Fruit fly (Drosophila melanogaster) whole organism, embryonic: Measurements from ENCODE around the gene CG43897.
A peak's percentile ranks its signal among the peaks of the same experiment; 100 is the strongest.

Source experiments
- B-H2 ChIP-seq: fragments of 200-800 bp; sonication (Bioruptor generic); optimal IDR thresholded peaks from 2 replicates; lab custom pipeline; 2018; ENCODE audit warnings: missing biosample characterization, mild to moderate bottlenecking, missing genetic modification characterization
- CG10321 ChIP-seq: fragments of 200-800 bp; sonication (Bioruptor generic); IDR thresholded peaks from 2 replicates; pipeline ENCODE4 v1.3.6; 2022; ENCODE audit warnings: missing biosample characterization, missing genetic modification characterization
- CG10979 ChIP-seq: fragments of 200-800 bp; sonication (Bioruptor generic); optimal IDR thresholded peaks from 2 replicates; lab custom pipeline; 2018; ENCODE audit warnings: missing biosample characterization, mild to moderate bottlenecking, missing genetic modification characterization, moderate library complexity
- CG11247 ChIP-seq: fragments of 200-800 bp; sonication (Bioruptor generic); IDR thresholded peaks from 2 replicates; pipeline ENCODE4 v1.3.6; 2022; ENCODE audit warnings: missing biosample characterization, missing genetic modification characterization
- CG11456 ChIP-seq: fragments of 200-800 bp; sonication (Bioruptor generic); IDR thresholded peaks from 3 replicates; pipeline ENCODE4 v1.3.6; 2022; ENCODE audit warnings: missing biosample characterization, missing genetic modification characterization
- CG11723 ChIP-seq: fragments of 200-800 bp; sonication (Bioruptor generic); optimal IDR thresholded peaks from 2 replicates; lab custom pipeline; 2017; ENCODE audit warnings: missing biosample characterization, mild to moderate bottlenecking, missing genetic modification characterization
- CG12769 ChIP-seq: fragments of 200-800 bp; sonication (Bioruptor generic); optimal IDR thresholded peaks from 2 replicates; lab custom pipeline; 2019; ENCODE audit warnings: missing biosample characterization, mild to moderate bottlenecking, missing genetic modification characterization, moderate library complexity
- CG14050 ChIP-seq: fragments of 200-800 bp; sonication (Bioruptor generic); IDR thresholded peaks from 3 replicates; pipeline ENCODE4 v1.3.6; 2022; ENCODE audit warnings: missing biosample characterization, missing genetic modification characterization
- CG15269 ChIP-seq: fragments of 200-800 bp; sonication (Bioruptor generic); optimal IDR thresholded peaks from 2 replicates; lab custom pipeline; 2018; ENCODE audit warnings: missing biosample characterization, mild to moderate bottlenecking, missing genetic modification characterization, moderate library complexity
- CG17568 ChIP-seq: fragments of 200-800 bp; sonication (Bioruptor generic); optimal IDR thresholded peaks from 2 replicates; lab custom pipeline; 2018; ENCODE audit warnings: missing biosample characterization, mild to moderate bottlenecking, missing genetic modification characterization, moderate library complexity
- CG18011 ChIP-seq: fragments of 200-800 bp; sonication (Bioruptor generic); optimal IDR thresholded peaks from 2 replicates; lab custom pipeline; 2017; ENCODE audit warnings: missing biosample characterization, missing genetic modification characterization, mild to moderate bottlenecking, moderate library complexity, missing genotype
- CG2712 ChIP-seq: fragments of 200-800 bp; optimal IDR thresholded peaks from 3 replicates; lab custom pipeline; 2019; ENCODE audit warnings: missing biosample characterization, mild to moderate bottlenecking, missing genetic modification characterization, moderate library complexity
- CG2889 ChIP-seq: fragments of 200-800 bp; sonication (Bioruptor generic); IDR thresholded peaks from 3 replicates; pipeline ENCODE4 v1.3.6; 2022; ENCODE audit warnings: missing biosample characterization, missing genetic modification characterization
- CG30403 ChIP-seq: fragments of 200-800 bp; sonication (Bioruptor generic); optimal IDR thresholded peaks from 3 replicates; lab custom pipeline; 2016; ENCODE audit warnings: missing biosample characterization, missing genetic modification characterization
- CG6791 ChIP-seq: fragments of 200-800 bp; sonication (Bioruptor generic); IDR thresholded peaks from 3 replicates; pipeline ENCODE4 v1.3.6; 2022; ENCODE audit warnings: missing biosample characterization, missing genetic modification characterization; ENCODE audit not compliant: partially characterized antibody
- CG8388 ChIP-seq: fragments of 200-800 bp; sonication (Bioruptor generic); optimal IDR thresholded peaks from 2 replicates; lab custom pipeline; 2019; ENCODE audit warnings: missing biosample characterization, mild to moderate bottlenecking, missing genetic modification characterization, moderate library complexity
- CG8765 ChIP-seq: fragments of 200-800 bp; sonication (Bioruptor generic); IDR thresholded peaks from 2 replicates; pipeline ENCODE4 v1.3.6; 2022; ENCODE audit warnings: missing biosample characterization, missing genetic modification characterization
- CG9215 ChIP-seq: fragments of 200-800 bp; sonication (Bioruptor generic); IDR thresholded peaks from 2 replicates; pipeline ENCODE4 v1.3.6; 2022; ENCODE audit warnings: missing biosample characterization, missing genetic modification characterization
- CTCF ChIP-seq: fragments of 200-800 bp; sonication (Bioruptor generic); optimal IDR thresholded peaks from 2 replicates; lab custom pipeline; 2017; ENCODE audit warnings: missing biosample characterization, mild to moderate bottlenecking, missing genetic modification characterization, moderate library complexity
- Chrac-16 ChIP-seq: fragments of 200-800 bp; sonication (Bioruptor generic); optimal IDR thresholded peaks from 3 replicates; lab custom pipeline; 2016; ENCODE audit warnings: missing biosample characterization, missing genetic modification characterization
- Drgx ChIP-seq: fragments of 200-800 bp; sonication (Bioruptor generic); IDR thresholded peaks from 2 replicates; pipeline ENCODE4 v1.3.6; 2022; ENCODE audit warnings: missing biosample characterization, missing genetic modification characterization
- E2f1 ChIP-seq: fragments of 200-800 bp; sonication (Bioruptor generic); IDR thresholded peaks from 2 replicates; pipeline ENCODE4 v1.3.6; 2022; ENCODE audit warnings: missing biosample characterization, missing genetic modification characterization
- HmgD ChIP-seq: fragments of 200-800 bp; sonication (Bioruptor generic); optimal IDR thresholded peaks from 3 replicates; lab custom pipeline; 2016; ENCODE audit warnings: missing biosample characterization, missing genetic modification characterization
- HmgZ ChIP-seq: fragments of 200-800 bp; sonication (Bioruptor generic); optimal IDR thresholded peaks from 2 replicates; lab custom pipeline; 2018; ENCODE audit warnings: missing biosample characterization, mild to moderate bottlenecking, missing genetic modification characterization
- Hsf ChIP-seq: fragments of 200-800 bp; sonication (Bioruptor generic); optimal IDR thresholded peaks from 3 replicates; lab custom pipeline; 2016; ENCODE audit warnings: missing biosample characterization, missing genetic modification characterization
- Mad ChIP-seq: fragments of 200-800 bp; sonication (Bioruptor generic); optimal IDR thresholded peaks from 2 replicates; lab custom pipeline; 2016; ENCODE audit warnings: missing biosample characterization, missing genetic modification characterization
- Nf-YA ChIP-seq: fragments of 200-800 bp; sonication (Bioruptor generic); IDR thresholded peaks from 2 replicates; pipeline ENCODE4 v1.3.6; 2022; ENCODE audit warnings: missing biosample characterization, missing genetic modification characterization
- Opbp ChIP-seq: fragments of 200-800 bp; sonication (Bioruptor generic); IDR thresholded peaks from 3 replicates; pipeline ENCODE4 v1.3.6; 2022; ENCODE audit warnings: missing biosample characterization, missing genetic modification characterization; ENCODE audit not compliant: partially characterized antibody
- Rx ChIP-seq: fragments of 200-800 bp; sonication (Bioruptor generic); IDR thresholded peaks from 2 replicates; pipeline ENCODE4 v1.3.6; 2022; ENCODE audit warnings: missing biosample characterization, missing genetic modification characterization
- Scr ChIP-seq: fragments of 200-800 bp; sonication (Bioruptor generic); IDR thresholded peaks from 2 replicates; pipeline ENCODE4 v1.3.6; 2022; ENCODE audit warnings: missing biosample characterization, missing genetic modification characterization; ENCODE audit not compliant: partially characterized antibody
- Ssrp ChIP-seq: fragments of 200-800 bp; sonication (Bioruptor generic); optimal IDR thresholded peaks from 2 replicates; lab custom pipeline; 2018; ENCODE audit warnings: missing biosample characterization, mild to moderate bottlenecking, missing genetic modification characterization, moderate library complexity
- al ChIP-seq: fragments of 200-800 bp; sonication (Bioruptor generic); IDR thresholded peaks from 2 replicates; pipeline ENCODE4 v1.3.6; 2022; ENCODE audit warnings: missing biosample characterization, missing genetic modification characterization
- bowl ChIP-seq: fragments of 200-800 bp; sonication (Bioruptor generic); IDR thresholded peaks from 2 replicates; pipeline ENCODE4 v1.3.6; 2022; ENCODE audit warnings: missing biosample characterization, missing genetic modification characterization
- cad ChIP-seq: fragments of >200 bp; optimal IDR thresholded peaks from 2 replicates; lab custom pipeline; 2017; ENCODE audit warnings: missing biosample characterization, missing genetic modification characterization
- chinmo ChIP-seq: fragments of 200-800 bp; sonication (Bioruptor generic); IDR thresholded peaks from 4 replicates; pipeline ENCODE4 v1.3.6; 2022; ENCODE audit warnings: missing biosample characterization, missing genetic modification characterization; ENCODE audit not compliant: partially characterized antibody
- dmrt11E ChIP-seq: fragments of 200-800 bp; sonication (Bioruptor generic); optimal IDR thresholded peaks from 3 replicates; lab custom pipeline; 2018; ENCODE audit warnings: missing biosample characterization, mild to moderate bottlenecking, missing genetic modification characterization, moderate library complexity
- grn ChIP-seq: fragments of 200-800 bp; sonication (Bioruptor generic); optimal IDR thresholded peaks from 3 replicates; lab custom pipeline; 2017; ENCODE audit warnings: missing biosample characterization, missing genetic modification characterization
- hb ChIP-seq: fragments of 200-800 bp; sonication (Bioruptor generic); IDR thresholded peaks from 3 replicates; pipeline ENCODE4 v1.3.6; 2022; ENCODE audit warnings: missing biosample characterization, missing genetic modification characterization; ENCODE audit not compliant: partially characterized antibody
- her ChIP-seq: fragments of 200-800 bp; sonication (Bioruptor generic); optimal IDR thresholded peaks from 2 replicates; lab custom pipeline; 2016; ENCODE audit warnings: missing biosample characterization, missing genetic modification characterization
- jumu ChIP-seq: fragments of 200-800 bp; sonication (Bioruptor generic); optimal IDR thresholded peaks from 3 replicates; lab custom pipeline; 2016; ENCODE audit warnings: missing biosample characterization, missing genetic modification characterization
- lola ChIP-seq, 3 experiments: fragments of >200 bp in 2 of 3; fragments of 200-800 bp in 1 of 3; sonication (Bioruptor generic) in 1 of 3; optimal IDR thresholded peaks; 2 replicates each; lab custom pipeline; 2017 to 2019; ENCODE audit warnings: missing biosample characterization in 3 of 3, missing genetic modification characterization in 3 of 3, mild to moderate bottlenecking in 1 of 3, moderate library complexity in 1 of 3
- org-1 ChIP-seq: fragments of 200-800 bp; sonication (Bioruptor generic); optimal IDR thresholded peaks from 2 replicates; lab custom pipeline; 2017; ENCODE audit warnings: missing biosample characterization, missing genetic modification characterization
- pho ChIP-seq: fragments of 200-800 bp; sonication (Bioruptor generic); optimal IDR thresholded peaks from 2 replicates; lab custom pipeline; 2016; ENCODE audit warnings: missing biosample characterization, missing genetic modification characterization
- prd ChIP-seq, 3 experiments: fragments of >200 bp in 2 of 3; fragments of 200-800 bp in 1 of 3; sonication (Bioruptor generic) in 1 of 3; optimal IDR thresholded peaks in 2 of 3; IDR thresholded peaks in 1 of 3; 2 replicates in 2 of 3; 3 replicates in 1 of 3; pipeline versions ENCODE4 v1.3.6 to Lab custom; 2017 to 2022; ENCODE audit warnings: missing biosample characterization in 1 of 3, missing genetic modification characterization in 1 of 3
- psq ChIP-seq: fragments of 200-800 bp; sonication (Bioruptor generic); optimal IDR thresholded peaks from 2 replicates; lab custom pipeline; 2017; ENCODE audit warnings: missing biosample characterization, missing genetic modification characterization
- repo ChIP-seq: fragments of 200-800 bp; sonication (Bioruptor generic); optimal IDR thresholded peaks from 2 replicates; lab custom pipeline; 2016; ENCODE audit warnings: missing biosample characterization, missing genetic modification characterization
- ssp ChIP-seq: fragments of 200-800 bp; sonication (Bioruptor generic); IDR thresholded peaks from 2 replicates; pipeline ENCODE4 v1.3.6; 2022; ENCODE audit warnings: missing biosample characterization, missing genetic modification characterization
- tup ChIP-seq: fragments of 200-800 bp; sonication (Bioruptor generic); optimal IDR thresholded peaks from 2 replicates; lab custom pipeline; 2016; ENCODE audit warnings: missing biosample characterization, mild to moderate bottlenecking, missing genetic modification characterization, moderate library complexity
- tx ChIP-seq: fragments of 200-800 bp; sonication (Bioruptor generic); optimal IDR thresholded peaks from 2 replicates; lab custom pipeline; 2016; ENCODE audit warnings: missing biosample characterization, missing genetic modification characterization
- vnd ChIP-seq: fragments of 200-800 bp; sonication (Bioruptor generic); IDR thresholded peaks from 3 replicates; pipeline ENCODE4 v1.3.6; 2022; ENCODE audit warnings: missing biosample characterization, missing genetic modification characterization; ENCODE audit not compliant: partially characterized antibody
- yki ChIP-seq: fragments of >200 bp; optimal IDR thresholded peaks from 3 replicates; lab custom pipeline; 2018
- z ChIP-seq: fragments of 200-800 bp; sonication (Bioruptor generic); IDR thresholded peaks from 3 replicates; pipeline ENCODE4 v1.3.6; 2022; ENCODE audit warnings: missing biosample characterization, missing genetic modification characterization

Gene CG43897

dm6 chr3L:9836524-9837047, 22.9 kb downstream of the CG43897 start, which contains the start of gene I-2 (continued):
- TF ChIP-seq Nf-YA (GFP tag; lab: Robert Waterston, UW) = no peak
- TF ChIP-seq org-1 (GFP tag; lab: Kevin White, UChicago) = no peak
- TF ChIP-seq CG30403 (GFP tag; lab: Kevin White, UChicago) = no peak
- no peak for TF ChIP-seq psq (GFP tag; lab: Kevin White, UChicago)
- TF ChIP-seq CG12769 (tag; lab: Kevin White, UChicago) = no peak
- TF ChIP-seq CG10979 (tag; lab: Kevin White, UChicago) = no peak
- no peak for TF ChIP-seq E2f1 (GFP tag; lab: Robert Waterston, UW)
- no peak for TF ChIP-seq CG18011 (GFP tag; lab: Kevin White, UChicago)
- peak; percentile 61; the same call in 1 of the 4 replicates for TF ChIP-seq chinmo (GFP tag; lab: Robert Waterston, UW)
- no peak for TF ChIP-seq CG11456 (GFP tag; lab: Robert Waterston, UW)
- TF ChIP-seq HmgD = peak; percentile 45
- peak; percentile 84 for TF ChIP-seq Opbp (GFP tag; lab: Robert Waterston, UW)
- TF ChIP-seq cad (GFP tag; lab: Kevin White, UChicago) = no peak
- no peak for TF ChIP-seq pho (GFP tag; lab: Kevin White, UChicago)
- no peak for TF ChIP-seq grn (GFP tag; lab: Kevin White, UChicago)
- TF ChIP-seq CG11723 = no peak
- TF ChIP-seq lola (GFP tag; optimal IDR thresholded peaks at IDR 0.05; lab: Kevin White, UChicago) = no peak
- peak; percentile 88 for TF ChIP-seq CG6791 (GFP tag; lab: Robert Waterston, UW)
- TF ChIP-seq CG8388 (GFP tag; lab: Kevin White, UChicago) = no peak
- TF ChIP-seq CG17568 = no peak
- no peak for TF ChIP-seq yki (lab: Kevin White, UChicago)
- TF ChIP-seq Chrac-16 (GFP tag; lab: Kevin White, UChicago) = peak; percentile 12
- no peak for TF ChIP-seq Mad (GFP tag; lab: Kevin White, UChicago)
- TF ChIP-seq jumu (GFP tag; lab: Kevin White, UChicago) = no peak
- no peak for TF ChIP-seq Ssrp (tag; lab: Kevin White, UChicago)
- TF ChIP-seq vnd (GFP tag; lab: Robert Waterston, UW) = peak; percentile 73
- no peak for TF ChIP-seq z (GFP tag; lab: Robert Waterston, UW)
- TF ChIP-seq tx = no peak
- peak; percentile 73; the same call in 2 of the 3 replicates for TF ChIP-seq hb (GFP tag; lab: Robert Waterston, UW)
- TF ChIP-seq ssp (GFP tag; lab: Robert Waterston, UW) = no peak
- no peak for TF ChIP-seq dmrt11E (tag; lab: Kevin White, UChicago)
- TF ChIP-seq CG9215 (GFP tag; lab: Robert Waterston, UW) = no peak
- TF ChIP-seq CG2889 (GFP tag; lab: Robert Waterston, UW) = no peak
- no peak for TF ChIP-seq CG10321 (GFP tag; lab: Robert Waterston, UW)
- TF ChIP-seq al = no peak
- peak; percentile 37 for TF ChIP-seq CG2712 (tag; lab: Kevin White, UChicago)
- TF ChIP-seq CG11247 = no peak
- TF ChIP-seq tup (GFP tag; lab: Kevin White, UChicago) = no peak
- peak; percentile 62 for TF ChIP-seq CTCF (GFP tag; lab: Kevin White, UChicago)
- TF ChIP-seq repo (GFP tag; lab: Kevin White, UChicago) = no peak
- TF ChIP-seq CG14050 = no peak
- TF ChIP-seq Rx (GFP tag; lab: Robert Waterston, UW) = no peak
- TF ChIP-seq CG15269 (tag; lab: Kevin White, UChicago) = no peak
- no peak for TF ChIP-seq Drgx (GFP tag; lab: Robert Waterston, UW)
- TF ChIP-seq HmgZ (tag; lab: Kevin White, UChicago) = peak; percentile 51
- TF ChIP-seq Hsf (GFP tag; lab: Kevin White, UChicago) = peak; percentile 39
- no peak for TF ChIP-seq CG8765 (GFP tag; lab: Robert Waterston, UW)
- TF ChIP-seq bowl (GFP tag; lab: Robert Waterston, UW) = no peak
- TF ChIP-seq prd (optimal IDR thresholded peaks at IDR 0.05; lab: Kevin White, UChicago) = no peak
- TF ChIP-seq prd (GFP tag; IDR thresholded peaks at IDR 0.05; lab: Robert Waterston, UW) = no peak
- TF ChIP-seq Scr (GFP tag; lab: Robert Waterston, UW) = peak; percentile 86
- TF ChIP-seq her (GFP tag; lab: Kevin White, UChicago) = no peak
- no peak for TF ChIP-seq B-H2 (GFP tag; lab: Kevin White, UChicago)
